Worm (Caenorhabditis elegans): ENCODE results near the gene C27D9.2.

The C27D9.2 gene

ce11 chrII:4726120-4726519 lies 30.5 kb downstream of the C27D9.2 start, which contains the start of gene F10G7.10:
Gene F10G7.10 (minus strand): TSS chrII:4726264.
- TF ChIP-seq eyg-1 (tag; optimal IDR thresholded peaks at IDR 0.05): no peak
- no peak for TF ChIP-seq K09A11.1 (tag; optimal IDR thresholded peaks at IDR 0.05; ENCODE audit: insufficient read depth)
- TF ChIP-seq T23F11.4 (GFP tag; optimal IDR thresholded peaks at IDR 0.05): no peak
- no peak for TF ChIP-seq che-1 (tag; optimal IDR thresholded peaks at IDR 0.05)
- TF ChIP-seq nhr-11 (tag; optimal IDR thresholded peaks at IDR 0.05): no peak
- no peak for TF ChIP-seq ceh-45 (GFP tag; IDR thresholded peaks at IDR 0.05)
- no peak for TF ChIP-seq rnt-1 (tag; optimal IDR thresholded peaks at IDR 0.05)
- TF ChIP-seq elt-4 (tag; optimal IDR thresholded peaks at IDR 0.05): no peak
- TF ChIP-seq lin-11 (tag; optimal IDR thresholded peaks at IDR 0.05): no peak
- TF ChIP-seq ceh-31 (tag; optimal IDR thresholded peaks at IDR 0.05): no peak
- TF ChIP-seq syd-9 (tag; optimal IDR thresholded peaks at IDR 0.05): no peak
- no peak for TF ChIP-seq pat-9 (tag; optimal IDR thresholded peaks at IDR 0.05)
- TF ChIP-seq sox-4 (tag; optimal IDR thresholded peaks at IDR 0.05): no peak

- no peak for TF ChIP-seq ceh-18 (tag; optimal IDR thresholded peaks at IDR 0.05)
- no peak for TF ChIP-seq tbx-7 (tag; optimal IDR thresholded peaks at IDR 0.05)
- TF ChIP-seq F13H6.1 (tag; optimal IDR thresholded peaks at IDR 0.05): no peak
- no peak for TF ChIP-seq rnt-1 (tag; optimal IDR thresholded peaks at IDR 0.05)
- TF ChIP-seq ref-2 (tag; optimal IDR thresholded peaks at IDR 0.05): no peak
- no peak for TF ChIP-seq nhr-232 (tag; optimal IDR thresholded peaks at IDR 0.05)
- no peak for TF ChIP-seq pqm-1 (tag; optimal IDR thresholded peaks at IDR 0.05)
- TF ChIP-seq ztf-16 (tag; optimal IDR thresholded peaks at IDR 0.05): no peak
- TF ChIP-seq fkh-10 (GFP tag; optimal IDR thresholded peaks at IDR 0.05): no peak
- TF ChIP-seq unc-42 (tag; optimal IDR thresholded peaks at IDR 0.05): no peak
- no peak for TF ChIP-seq lim-6 (tag; optimal IDR thresholded peaks at IDR 0.05)
- TF ChIP-seq ttx-3 (tag; optimal IDR thresholded peaks at IDR 0.05): no peak
- no peak for TF ChIP-seq dve-1 (tag; optimal IDR thresholded peaks at IDR 0.05)
- TF ChIP-seq ceh-22 (tag; optimal IDR thresholded peaks at IDR 0.05): no peak
- no peak for TF ChIP-seq pha-4 (tag; optimal IDR thresholded peaks at IDR 0.05)
- TF ChIP-seq lin-11 (tag; optimal IDR thresholded peaks at IDR 0.05): no peak
- TF ChIP-seq pros-1 (tag; optimal IDR thresholded peaks at IDR 0.05): no peak
These were observed 41.0 kb downstream of the C27D9.2 start, which contains the start of gene F41C3.8 for ce11 chrII:4715676-4716075. Gene F41C3.8 (plus strand): TSS chrII:4716046.

ce11 chrII:4710813-4711212 lies 45.8 kb downstream of the C27D9.2 start:
- TF ChIP-seq T23F11.4 (GFP tag; optimal IDR thresholded peaks at IDR 0.05): no peak
- TF ChIP-seq ztf-16 (tag; optimal IDR thresholded peaks at IDR 0.05): no peak
- no peak for TF ChIP-seq madf-2 (tag; optimal IDR thresholded peaks at IDR 0.05)
- no peak for TF ChIP-seq ceh-9 (tag; optimal IDR thresholded peaks at IDR 0.05)
- no peak for TF ChIP-seq mec-3 (tag; optimal IDR thresholded peaks at IDR 0.05; ENCODE audit: borderline replicate concordance)
- TF ChIP-seq hlh-13 (GFP tag; optimal IDR thresholded peaks at IDR 0.05): no peak
- no peak for TF ChIP-seq nhr-232 (tag; optimal IDR thresholded peaks at IDR 0.05)
- TF ChIP-seq nhr-11 (tag; optimal IDR thresholded peaks at IDR 0.05): no peak
- no peak for TF ChIP-seq hlh-6 (tag; optimal IDR thresholded peaks at IDR 0.05)

- TF ChIP-seq fkh-10 (GFP tag; optimal IDR thresholded peaks at IDR 0.05) (no peak), rnt-1 (tag; optimal IDR thresholded peaks at IDR 0.05) (no peak), ttx-3 (tag; optimal IDR thresholded peaks at IDR 0.05) (no peak), pha-4 (tag; optimal IDR thresholded peaks at IDR 0.05) (no peak), ceh-2 (tag; optimal IDR thresholded peaks at IDR 0.05) (no peak), ceh-14 (tag; optimal IDR thresholded peaks at IDR 0.05) (no peak)
These were observed 46.5 kb downstream of the C27D9.2 start, which contains the start of gene tag-151 for ce11 chrII:4710120-4710519. Gene tag-151 (plus strand): TSS chrII:4710277.

ce11 chrII:4706359-4706871 lies 50.2 kb downstream of the C27D9.2 start, which contains the start of the genes F10G7.9 and tsn-1:
Gene F10G7.9 (minus strand): TSS chrII:4706485.
Gene tsn-1 (plus strand): TSS chrII:4706821.
- TF ChIP-seq nfya-1 (tag; optimal IDR thresholded peaks at IDR 0.05): peak; percentile 56
- no peak for TF ChIP-seq ceh-45 (GFP tag; IDR thresholded peaks at IDR 0.05)
- peak; percentile 41 for TF ChIP-seq hlh-30 (tag; optimal IDR thresholded peaks at IDR 0.05; ENCODE audit: insufficient read depth)
- no peak for TF ChIP-seq unc-55 (GFP tag; optimal IDR thresholded peaks at IDR 0.05)
- no peak for TF ChIP-seq pat-9 (tag; optimal IDR thresholded peaks at IDR 0.05)
- TF ChIP-seq ceh-14 (tag; optimal IDR thresholded peaks at IDR 0.05): no peak
- TF ChIP-seq rnt-1 (tag; optimal IDR thresholded peaks at IDR 0.05): no peak
- TF ChIP-seq F13H6.1 (tag; optimal IDR thresholded peaks at IDR 0.05): no peak

All from whole organism, late embryonic.